Worm (Caenorhabditis elegans): ENCODE data around the gene gmeb-1.

DNA sequence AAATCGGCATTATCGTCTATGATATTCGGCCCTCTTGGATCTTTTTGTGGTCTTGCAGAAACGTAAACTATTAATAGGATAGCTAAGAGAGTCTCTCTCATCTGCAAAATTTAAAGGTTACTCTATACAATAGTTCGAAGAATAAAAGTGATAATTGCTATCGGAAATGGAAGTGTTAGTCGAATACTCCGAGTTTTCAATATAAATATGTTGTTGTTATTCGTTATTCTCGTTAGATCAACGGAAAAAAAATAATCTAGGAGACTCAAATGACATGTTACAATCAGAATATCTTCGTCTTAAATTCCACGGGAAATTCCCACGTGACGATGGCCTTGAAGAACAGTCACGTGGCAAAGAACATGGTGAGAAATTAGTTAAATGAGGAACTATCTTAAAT, 35.9 kb downstream of the gmeb-1 start, which contains the start of gene tre-5:
- TF ChIP-seq fkh-10 (GFP tag; optimal IDR thresholded peaks at IDR 0.05) (no peak), elt-3 (tag; optimal IDR thresholded peaks at IDR 0.05) (no peak), ZK546.5 (tag; optimal IDR thresholded peaks at IDR 0.05) (no peak), lin-39 (tag; optimal IDR thresholded peaks at IDR 0.05) (no peak), unc-39 (tag; optimal IDR thresholded peaks at IDR 0.05) (no peak), nhr-67 (tag; optimal IDR thresholded peaks at IDR 0.05) (no peak), zag-1 (tag; optimal IDR thresholded peaks at IDR 0.05) (no peak), lsy-12 (tag; optimal IDR thresholded peaks at IDR 0.05) (no peak), ama-1 (optimal IDR thresholded peaks at IDR 0.05) (no peak), ztf-4 (tag; optimal IDR thresholded peaks at IDR 0.05) (no peak), sea-2 (GFP tag; optimal IDR thresholded peaks at IDR 0.05) (no peak), pqm-1 (tag; optimal IDR thresholded peaks at IDR 0.05) (no peak)

Measured in whole organism, L3 larva.